Fruit fly (Drosophila melanogaster) Kc167 (cell line): ENCODE measurements around the gene MtnD.

Experiments
- Myc ChIP-seq: fragments of >200 bp; optimal IDR thresholded peaks from 2 replicates; lab custom pipeline; 2017; ENCODE audit warnings: missing external identifiers
- Sin3A ChIP-seq: fragments of >200 bp; optimal IDR thresholded peaks from 2 replicates; lab custom pipeline; 2018; ENCODE audit warnings: missing external identifiers
- insv ChIP-seq: fragments of >200 bp; optimal IDR thresholded peaks from 3 replicates; lab custom pipeline; 2018; ENCODE audit warnings: missing external identifiers
- ttk ChIP-seq: sonication (Bioruptor generic); optimal IDR thresholded peaks from 2 replicates; lab custom pipeline; 2017; ENCODE audit warnings: missing external identifiers

DNA sequence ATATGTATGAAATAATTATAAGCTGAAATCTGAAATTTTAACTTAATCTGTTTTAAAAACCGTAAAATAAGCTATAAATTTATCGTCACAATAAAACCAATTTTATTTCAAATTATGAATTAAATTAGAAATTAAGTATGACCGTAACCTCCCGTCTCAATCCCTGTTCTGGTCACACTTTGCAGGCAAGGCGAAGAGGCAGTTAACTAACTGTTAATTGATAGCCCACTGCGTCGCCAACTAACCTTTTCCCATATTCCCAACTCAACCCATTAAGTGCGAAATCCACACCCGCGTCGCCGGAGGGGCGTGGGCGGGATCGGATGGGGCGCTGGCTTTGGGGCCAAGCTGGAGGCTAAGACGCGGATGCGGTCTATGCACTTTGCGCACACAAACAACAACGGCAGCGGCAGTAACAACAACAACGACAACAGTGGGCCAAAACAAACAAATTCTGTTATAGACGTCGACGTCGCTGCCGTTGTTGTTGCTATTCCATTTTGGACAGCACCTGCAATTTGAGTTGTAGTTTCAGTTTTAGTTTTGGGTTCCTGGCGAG, 26.0 kb downstream of the MtnD start, which contains the start of gene CG5191:
- TF ChIP-seq Myc (lab: Kevin White, UChicago) (no peak), Sin3A (lab: Kevin White, UChicago) (no peak), insv (lab: Kevin White, UChicago) (no peak), ttk (lab: Kevin White, UChicago) (no peak)
